Worm (Caenorhabditis elegans) whole organism, late embryonic: ENCODE data around the gene set-20.

Source experiments
- F13H6.1 ChIP-seq: sonication (generic microtip); optimal IDR thresholded peaks from 2 replicates; lab custom pipeline; 2016; ENCODE audit warnings: missing genetic modification characterization, missing compliant biosample characterization
- K02D7.2 ChIP-seq: sonication (generic microtip); optimal IDR thresholded peaks from 2 replicates; lab custom pipeline; 2017; ENCODE audit warnings: mild to moderate bottlenecking, missing genetic modification characterization, missing compliant biosample characterization
- T23F11.4 ChIP-seq: fragments of 200-800 bp; sonication (Bioruptor generic); optimal IDR thresholded peaks from 2 replicates; lab custom pipeline; 2018; ENCODE audit warnings: mild to moderate bottlenecking, missing genetic modification characterization, missing compliant biosample characterization
- Y22D7AL.16 ChIP-seq: sonication (generic microtip); optimal IDR thresholded peaks from 2 replicates; lab custom pipeline; 2016; ENCODE audit warnings: missing genetic modification characterization, missing compliant biosample characterization
- ceh-14 ChIP-seq: sonication (generic microtip); optimal IDR thresholded peaks from 2 replicates; lab custom pipeline; 2016; ENCODE audit warnings: missing genotype, missing genetic modification characterization, missing compliant biosample characterization
- ceh-19 ChIP-seq: fragments of 200-800 bp; sonication (Bioruptor generic); optimal IDR thresholded peaks from 2 replicates; lab custom pipeline; 2018; ENCODE audit warnings: mild to moderate bottlenecking, missing genetic modification characterization, missing compliant biosample characterization
- ceh-2 ChIP-seq: sonication (generic microtip); optimal IDR thresholded peaks from 2 replicates; lab custom pipeline; 2016; ENCODE audit warnings: missing genotype, missing genetic modification characterization, missing compliant biosample characterization
- ceh-34 ChIP-seq: sonication (generic microtip); optimal IDR thresholded peaks from 2 replicates; lab custom pipeline; 2016; ENCODE audit warnings: mild to moderate bottlenecking, missing genetic modification characterization, missing compliant biosample characterization
- ceh-45 ChIP-seq: fragments of 200-800 bp; sonication (Bioruptor generic); IDR thresholded peaks from 2 replicates; pipeline ENCODE4 v1.3.6; 2022; ENCODE audit warnings: missing genetic modification reagents, missing genetic modification characterization, missing compliant biosample characterization
- ceh-48 ChIP-seq: sonication (generic microtip); optimal IDR thresholded peaks from 2 replicates; lab custom pipeline; 2016; ENCODE audit warnings: missing genetic modification characterization, inconsistent platforms, missing compliant biosample characterization
- ceh-6 ChIP-seq: fragments of 200-800 bp; sonication (Bioruptor generic); optimal IDR thresholded peaks from 2 replicates; lab custom pipeline; 2018; ENCODE audit warnings: mild to moderate bottlenecking, missing genetic modification characterization, missing compliant biosample characterization
- che-1 ChIP-seq: sonication (generic microtip); optimal IDR thresholded peaks from 2 replicates; lab custom pipeline; 2016; ENCODE audit warnings: mild to moderate bottlenecking, missing genetic modification characterization, missing compliant biosample characterization
- dmd-4 ChIP-seq: sonication (generic microtip); optimal IDR thresholded peaks from 2 replicates; lab custom pipeline; 2016; ENCODE audit warnings: borderline replicate concordance, missing genetic modification characterization, missing compliant biosample characterization
- elt-2 ChIP-seq: sonication (generic microtip); optimal IDR thresholded peaks from 2 replicates; lab custom pipeline; 2016; ENCODE audit warnings: missing genetic modification reagents, missing genetic modification characterization, missing compliant biosample characterization
- fkh-6 ChIP-seq: sonication (generic microtip); optimal IDR thresholded peaks from 2 replicates; lab custom pipeline; 2016; ENCODE audit warnings: missing genetic modification characterization, missing compliant biosample characterization
- gmeb-2 ChIP-seq: sonication (generic microtip); optimal IDR thresholded peaks from 2 replicates; lab custom pipeline; 2016; ENCODE audit warnings: missing genetic modification characterization, inconsistent platforms, missing compliant biosample characterization
- hlh-13 ChIP-seq: fragments of 200-800 bp; sonication (Bioruptor generic); optimal IDR thresholded peaks from 2 replicates; lab custom pipeline; 2018; ENCODE audit warnings: mild to moderate bottlenecking, missing genetic modification characterization, missing compliant biosample characterization
- lim-6 ChIP-seq: sonication (generic microtip); optimal IDR thresholded peaks from 2 replicates; lab custom pipeline; 2016; ENCODE audit warnings: missing genetic modification characterization, missing compliant biosample characterization
- lin-11 ChIP-seq: fragments of 200-800 bp; sonication (Bioruptor generic); optimal IDR thresholded peaks from 2 replicates; lab custom pipeline; 2018; ENCODE audit warnings: mild to moderate bottlenecking, missing genetic modification characterization, missing compliant biosample characterization
- madf-2 ChIP-seq: sonication (generic microtip); optimal IDR thresholded peaks from 2 replicates; lab custom pipeline; 2017; ENCODE audit warnings: missing genetic modification characterization, missing compliant biosample characterization
- mec-3 ChIP-seq: sonication (generic microtip); optimal IDR thresholded peaks from 2 replicates; lab custom pipeline; 2016; ENCODE audit warnings: borderline replicate concordance, missing genetic modification characterization, missing compliant biosample characterization
- pat-9 ChIP-seq: fragments of 200-800 bp; sonication (Bioruptor generic); optimal IDR thresholded peaks from 2 replicates; lab custom pipeline; 2018; ENCODE audit warnings: mild to moderate bottlenecking, missing genetic modification characterization, moderate library complexity, missing compliant biosample characterization
- pqm-1 ChIP-seq: sonication (generic microtip); optimal IDR thresholded peaks from 2 replicates; lab custom pipeline; 2016; ENCODE audit warnings: missing genetic modification characterization, missing compliant biosample characterization
- ref-2 ChIP-seq: sonication (generic microtip); optimal IDR thresholded peaks from 2 replicates; lab custom pipeline; 2016; ENCODE audit warnings: missing genetic modification characterization, missing compliant biosample characterization
- sdc-2 ChIP-seq: sonication (generic microtip); optimal IDR thresholded peaks from 2 replicates; lab custom pipeline; 2016; ENCODE audit warnings: missing genotype, missing genetic modification characterization, missing compliant biosample characterization
- syd-9 ChIP-seq: sonication (generic microtip); optimal IDR thresholded peaks from 2 replicates; lab custom pipeline; 2016; ENCODE audit warnings: mild to moderate bottlenecking, missing genetic modification characterization, moderate library complexity, missing compliant biosample characterization
- tbx-2 ChIP-seq: sonication (generic microtip); optimal IDR thresholded peaks from 2 replicates; lab custom pipeline; 2016; ENCODE audit warnings: missing genetic modification characterization, missing compliant biosample characterization
- tbx-7 ChIP-seq: sonication (generic microtip); optimal IDR thresholded peaks from 2 replicates; lab custom pipeline; 2016; ENCODE audit warnings: missing genotype, missing genetic modification characterization, missing compliant biosample characterization
- ttx-3 ChIP-seq: sonication (generic microtip); optimal IDR thresholded peaks from 2 replicates; lab custom pipeline; 2016; ENCODE audit warnings: missing genetic modification reagents, missing genetic modification characterization, missing compliant biosample characterization
- unc-55 ChIP-seq: sonication (generic microtip); optimal IDR thresholded peaks from 2 replicates; lab custom pipeline; 2017; ENCODE audit warnings: missing biosample characterization, missing genetic modification reagents, missing genetic modification characterization
- zip-5 ChIP-seq: sonication (generic microtip); optimal IDR thresholded peaks from 2 replicates; lab custom pipeline; 2016; ENCODE audit warnings: missing genetic modification characterization, missing compliant biosample characterization

Gene set-20

DNA sequence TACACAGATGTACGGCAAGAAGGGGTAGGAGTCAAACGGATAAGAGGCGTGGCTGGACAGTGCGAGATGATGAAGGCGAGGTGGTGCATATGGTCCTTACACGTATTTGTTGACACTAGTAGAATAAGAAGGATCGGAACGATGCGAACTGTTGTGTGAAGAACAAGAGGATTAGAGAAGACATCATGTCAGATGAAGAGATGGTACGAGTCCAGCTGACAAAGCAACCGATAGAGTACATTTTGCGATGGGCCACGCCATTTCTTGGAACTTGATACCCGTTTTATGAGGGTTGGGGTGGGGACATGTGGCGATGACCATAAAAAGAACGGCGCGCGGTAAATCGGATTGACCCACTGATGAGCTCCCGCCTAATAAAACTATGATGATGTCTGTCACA lies 12.5 kb upstream of the set-20 start:
- TF ChIP-seq ref-2 (tag; lab: Kevin White, UChicago) (peak; percentile 35), hlh-13 (GFP tag; lab: Kevin White, UChicago) (no peak), pqm-1 (tag; lab: Kevin White, UChicago) (no peak), ceh-34 (peak; percentile 51), ceh-48 (tag; lab: Kevin White, UChicago) (no peak), lin-11 (tag; lab: Kevin White, UChicago) (no peak), Y22D7AL.16 (tag; lab: Kevin White, UChicago) (no peak), fkh-6 (tag; lab: Kevin White, UChicago) (no peak), ceh-2 (tag; lab: Kevin White, UChicago) (no peak), syd-9 (no peak)
- TF ChIP-seq, all 69 proteins: peak for 2

DNA sequence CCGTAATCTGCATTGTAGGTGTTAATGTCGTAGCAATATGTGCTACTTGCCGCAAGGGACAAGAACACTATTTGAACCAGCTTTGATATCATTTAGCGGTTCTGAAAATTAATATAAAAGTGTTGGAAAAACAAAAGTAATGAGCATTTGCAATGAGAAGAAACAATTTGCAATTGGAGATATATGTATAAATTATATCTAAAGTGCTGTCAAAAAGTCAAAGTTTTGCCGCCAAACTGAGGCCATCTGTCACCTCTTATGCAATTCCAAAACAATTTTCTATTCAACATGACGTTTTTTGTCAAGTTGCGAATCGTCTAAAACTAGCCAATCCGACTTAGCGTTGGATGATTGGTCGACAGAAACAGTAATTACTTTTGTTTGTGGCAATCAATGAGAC lies 11.2 kb upstream of the set-20 start, which contains the start of gene W01C8.5:
TSS of gene W01C8.5 (minus strand) at position 101 of the 400 bp plus-strand sequence.
- no peak for TF ChIP-seq T23F11.4
- no peak for TF ChIP-seq mec-3 (tag; lab: Kevin White, UChicago)
- no peak for TF ChIP-seq tbx-7
- no peak for TF ChIP-seq lim-6 (tag; lab: Kevin White, UChicago)
- TF ChIP-seq, all 69 proteins: peak for 0

DNA sequence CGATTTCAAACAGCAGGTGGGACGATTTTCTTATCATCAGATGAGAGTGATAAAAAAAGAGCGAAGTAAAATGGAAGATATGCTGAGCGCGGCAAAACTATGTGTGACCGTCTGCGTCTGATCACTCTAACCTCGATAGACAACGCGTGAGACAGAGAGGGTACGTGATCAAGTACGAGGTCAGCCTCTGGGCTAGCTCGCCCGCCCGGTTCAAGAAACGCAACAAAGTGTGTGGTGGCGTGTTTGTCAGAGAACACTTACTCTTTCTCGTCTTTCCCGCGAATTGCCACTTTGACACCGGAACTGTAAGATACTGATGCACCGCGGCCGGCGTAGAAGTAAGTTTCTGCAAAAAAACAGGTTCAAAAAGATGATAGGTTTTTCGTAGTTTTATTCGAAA lies 10.2 kb upstream of the set-20 start:
- TF ChIP-seq elt-2 (tag; lab: Kevin White, UChicago) (peak; percentile 87), zip-5 (tag; lab: Kevin White, UChicago) (no peak), tbx-2 (peak; percentile 4)

DNA sequence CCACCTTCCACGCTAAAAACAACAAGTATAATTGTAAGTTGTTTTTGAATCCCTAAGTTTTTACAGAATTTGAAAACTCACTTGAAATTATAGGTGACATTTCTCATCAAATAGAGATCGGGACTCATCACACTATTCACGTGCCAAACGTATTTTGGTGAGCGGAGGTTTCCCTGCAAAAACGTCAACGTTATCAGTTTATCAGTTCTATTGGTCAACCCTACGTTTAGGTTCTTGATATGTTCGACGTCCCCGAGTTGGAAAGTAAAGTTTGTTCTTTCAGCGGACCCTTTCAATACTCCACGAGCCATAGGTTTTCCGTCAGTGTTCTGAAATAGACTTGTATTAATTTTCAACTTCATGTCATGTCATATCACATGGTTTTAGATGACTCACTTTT lies 9.5 kb upstream of the set-20 start:
- TF ChIP-seq ceh-6 (GFP tag; lab: Kevin White, UChicago) = no peak
- TF ChIP-seq ceh-19 (GFP tag; lab: Kevin White, UChicago) = no peak
- peak; percentile 7 for TF ChIP-seq elt-2 (tag; lab: Kevin White, UChicago)
- TF ChIP-seq, all 69 proteins: peak for 1

DNA sequence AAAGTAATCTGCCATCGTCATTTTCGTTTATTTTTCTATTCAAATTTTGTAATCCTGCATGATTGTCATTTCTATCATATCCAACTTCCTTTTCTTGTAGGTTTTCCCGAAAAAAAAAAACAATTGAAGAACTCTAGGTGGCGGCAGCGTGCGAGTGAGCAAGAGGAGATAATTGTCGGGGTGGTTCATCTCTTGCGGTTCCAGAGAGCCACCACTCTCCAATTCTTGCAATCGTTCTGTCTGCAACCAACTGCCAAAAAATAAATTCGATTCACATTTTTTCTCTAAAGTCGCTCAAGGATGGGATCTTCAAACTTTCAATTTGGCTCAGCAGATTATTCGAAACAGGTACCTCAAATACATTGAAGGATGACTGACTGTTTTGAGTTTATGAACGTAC lies 6.1 kb upstream of the set-20 start, which contains the start of gene W01C8.1:
TSS of gene W01C8.1 (plus strand) at position 301 of the 400 bp plus-strand sequence.
- TF ChIP-seq ceh-34 (no peak), ttx-3 (tag; lab: Kevin White, UChicago) (no peak), mec-3 (tag; lab: Kevin White, UChicago) (no peak), zip-5 (tag; lab: Kevin White, UChicago) (no peak), pat-9 (tag; lab: Kevin White, UChicago) (no peak), ceh-2 (tag; lab: Kevin White, UChicago) (no peak), ceh-45 (GFP tag; lab: Robert Waterston, UW) (no peak), K02D7.2 (tag; lab: Kevin White, UChicago) (no peak), gmeb-2 (tag; lab: Kevin White, UChicago) (no peak), ceh-14 (tag; lab: Kevin White, UChicago) (no peak), unc-55 (no peak), che-1 (tag; lab: Kevin White, UChicago) (no peak), dmd-4 (tag; lab: Kevin White, UChicago) (no peak), ref-2 (tag; lab: Kevin White, UChicago) (no peak), F13H6.1 (tag; lab: Kevin White, UChicago) (no peak)

DNA sequence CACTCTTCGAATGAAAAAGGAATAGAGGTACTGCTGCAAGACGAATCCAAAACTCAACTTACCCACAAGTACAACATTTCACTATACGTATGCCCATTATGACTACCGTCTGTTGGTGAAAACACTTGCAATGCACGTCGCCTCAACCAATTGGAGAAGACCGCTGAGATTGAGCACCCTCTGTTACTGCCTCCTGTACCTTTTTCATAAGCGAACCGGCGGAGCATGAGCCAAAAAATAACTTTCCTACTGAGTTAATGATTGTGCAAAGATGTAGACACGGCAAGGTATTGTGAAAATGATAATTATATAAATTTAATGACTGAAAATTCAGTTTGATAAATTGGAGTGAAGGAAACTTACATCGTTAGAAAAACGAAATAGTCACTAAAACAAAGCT lies 3.1 kb upstream of the set-20 start:
- TF ChIP-seq sdc-2 (peak; percentile 90), madf-2 (no peak)
